Fruit fly (Drosophila melanogaster) whole organism, adult: Measurements from ENCODE around the gene xit.

Source experiments
- CG11617 ChIP-seq: fragments of 200-800 bp; sonication (Bioruptor generic); optimal IDR thresholded peaks from 2 replicates; lab custom pipeline; 2017; ENCODE audit warnings: mild to moderate bottlenecking, missing biosample characterization, missing genetic modification reagents, missing genetic modification characterization
- CG12768 ChIP-seq: fragments of 200-800 bp; sonication (Bioruptor generic); optimal IDR thresholded peaks from 2 replicates; lab custom pipeline; 2017; ENCODE audit warnings: missing biosample characterization, missing genetic modification characterization, mild to moderate bottlenecking, moderate library complexity, missing genetic modification reagents
- CG14711 ChIP-seq: fragments of 200-800 bp; sonication (Bioruptor generic); optimal IDR thresholded peaks from 2 replicates; lab custom pipeline; 2018; ENCODE audit warnings: missing biosample characterization, mild to moderate bottlenecking, missing genetic modification characterization, moderate library complexity
- CG1620 ChIP-seq: fragments of 200-800 bp; sonication (Bioruptor generic); optimal IDR thresholded peaks from 2 replicates; lab custom pipeline; 2016; ENCODE audit warnings: missing biosample characterization, missing genetic modification characterization
- CG33017 ChIP-seq: fragments of 200-800 bp; sonication (Bioruptor generic); optimal IDR thresholded peaks from 2 replicates; lab custom pipeline; 2018; ENCODE audit warnings: missing biosample characterization, mild to moderate bottlenecking, missing genetic modification characterization, moderate library complexity
- CG5204 ChIP-seq: fragments of 200-800 bp; sonication (Bioruptor generic); optimal IDR thresholded peaks from 2 replicates; lab custom pipeline; 2016; ENCODE audit warnings: missing biosample characterization, missing genetic modification characterization
- CG7045 ChIP-seq: fragments of 200-800 bp; sonication (Bioruptor generic); optimal IDR thresholded peaks from 2 replicates; lab custom pipeline; 2017; ENCODE audit warnings: missing biosample characterization, mild to moderate bottlenecking, missing genetic modification characterization
- CG7101 ChIP-seq: fragments of 200-800 bp; sonication (Bioruptor generic); optimal IDR thresholded peaks from 2 replicates; lab custom pipeline; 2018; ENCODE audit warnings: missing biosample characterization, mild to moderate bottlenecking, missing genetic modification characterization, moderate library complexity
- Clk ChIP-seq: fragments of 200-800 bp; sonication (Bioruptor generic); optimal IDR thresholded peaks from 2 replicates; lab custom pipeline; 2017; ENCODE audit warnings: missing biosample characterization, missing genetic modification characterization
- Crg-1 ChIP-seq: fragments of 200-800 bp; sonication (Bioruptor generic); optimal IDR thresholded peaks from 2 replicates; lab custom pipeline; 2016; ENCODE audit warnings: missing biosample characterization, missing genetic modification characterization
- Hr96 ChIP-seq: fragments of 200-800 bp; sonication (Bioruptor generic); optimal IDR thresholded peaks from 2 replicates; lab custom pipeline; 2016; ENCODE audit warnings: missing biosample characterization, missing genetic modification characterization
- Mnt ChIP-seq: fragments of 200-800 bp; sonication (Bioruptor generic); optimal IDR thresholded peaks from 2 replicates; lab custom pipeline; 2016; ENCODE audit warnings: missing biosample characterization, mild to moderate bottlenecking, missing genetic modification characterization
- bab1 ChIP-seq: fragments of 200-800 bp; sonication (Bioruptor generic); optimal IDR thresholded peaks from 3 replicates; lab custom pipeline; 2019; ENCODE audit warnings: missing biosample characterization, mild to moderate bottlenecking, missing genetic modification characterization, moderate library complexity
- cic ChIP-seq: fragments of 200-800 bp; sonication (Bioruptor generic); optimal IDR thresholded peaks from 2 replicates; lab custom pipeline; 2017; ENCODE audit warnings: missing biosample characterization, mild to moderate bottlenecking, missing genetic modification characterization, moderate library complexity
- cnc ChIP-seq, 2 experiments: fragments of >200 bp; optimal IDR thresholded peaks; 2 replicates each; lab custom pipeline; 2017
- kay ChIP-seq: fragments of 200-800 bp; sonication (Bioruptor generic); peaks from one replicate; lab custom pipeline; 2016; ENCODE audit warnings: missing biosample characterization, missing genetic modification characterization, borderline replicate concordance
- ovo ChIP-seq: fragments of 200-800 bp; sonication (Bioruptor generic); optimal IDR thresholded peaks from 2 replicates; lab custom pipeline; 2016; ENCODE audit warnings: missing biosample characterization, missing genetic modification characterization
- pad ChIP-seq: fragments of 200-800 bp; sonication (Bioruptor generic); optimal IDR thresholded peaks from 3 replicates; lab custom pipeline; 2017; ENCODE audit warnings: missing biosample characterization, missing genetic modification characterization, mild to moderate bottlenecking, moderate library complexity, missing genetic modification reagents
- tj ChIP-seq: fragments of 200-800 bp; sonication (Bioruptor generic); optimal IDR thresholded peaks from 3 replicates; lab custom pipeline; 2017; ENCODE audit warnings: missing biosample characterization, mild to moderate bottlenecking, missing genetic modification characterization, moderate library complexity
- toe ChIP-seq: fragments of 200-800 bp; sonication (Bioruptor generic); optimal IDR thresholded peaks from 2 replicates; lab custom pipeline; 2016; ENCODE audit warnings: missing biosample characterization, missing genetic modification characterization

The xit gene

dm6 chrX:6820703-6821102 lies at the start of gene xit, which contains the start of gene Nf-YC:
Gene xit, plus strand, starts transcription at chrX:6821016.
Gene Nf-YC, minus strand, starts transcription at chrX:6820919.
- TF ChIP-seq bab1 (peak; percentile 59), Mnt (GFP tag; lab: Kevin White, UChicago) (peak; percentile 66), ovo (GFP tag; lab: Kevin White, UChicago) (no peak), tj (GFP tag; lab: Kevin White, UChicago) (peak; percentile 9), CG7101 (peak; percentile 12), cnc (optimal IDR thresholded peaks at IDR 0.05; lab: Kevin White, UChicago) (no peak), cic (GFP tag; lab: Kevin White, UChicago) (peak; percentile 9), CG11617 (GFP tag; lab: Kevin White, UChicago) (no peak), CG5204 (no peak), CG12768 (GFP tag; lab: Kevin White, UChicago) (no peak), CG1620 (no peak), CG33017 (tag; lab: Kevin White, UChicago) (no peak)

dm6 chrX:6775622-6776021 lies 45.2 kb upstream of the xit start:
- TF ChIP-seq CG1620 (no peak), CG7045 (no peak), CG11617 (GFP tag; lab: Kevin White, UChicago) (no peak), CG33017 (tag; lab: Kevin White, UChicago) (no peak), CG5204 (no peak), CG14711 (tag; lab: Kevin White, UChicago) (no peak), toe (GFP tag; lab: Kevin White, UChicago) (no peak), ovo (GFP tag; lab: Kevin White, UChicago) (no peak), pad (no peak), tj (GFP tag; lab: Kevin White, UChicago) (no peak), Hr96 (GFP tag; lab: Kevin White, UChicago) (no peak), cic (GFP tag; lab: Kevin White, UChicago) (no peak)

dm6 chrX:6776274-6776673 lies 44.5 kb upstream of the xit start:
- no peak for TF ChIP-seq ovo (GFP tag; lab: Kevin White, UChicago)
- no peak for TF ChIP-seq Mnt (GFP tag; lab: Kevin White, UChicago)
- TF ChIP-seq tj (GFP tag; lab: Kevin White, UChicago), result no peak
- no peak for TF ChIP-seq CG12768 (GFP tag; lab: Kevin White, UChicago)
- no peak for TF ChIP-seq pad

dm6 chrX:6776934-6777333 lies 43.9 kb upstream of the xit start:
- no peak for TF ChIP-seq tj (GFP tag; lab: Kevin White, UChicago)
- TF ChIP-seq kay (GFP tag; lab: Kevin White, UChicago), result no peak
- TF ChIP-seq CG7101, result no peak
- TF ChIP-seq ovo (GFP tag; lab: Kevin White, UChicago), result no peak
- no peak for TF ChIP-seq bab1
- no peak for TF ChIP-seq cnc (optimal IDR thresholded peaks at IDR 0.05; lab: Kevin White, UChicago)

dm6 chrX:6777394-6777793 lies 43.4 kb upstream of the xit start:
- TF ChIP-seq CG5204, result no peak

dm6 chrX:6778068-6778467 lies 42.7 kb upstream of the xit start:
- TF ChIP-seq CG7045, result no peak
- no peak for TF ChIP-seq tj (GFP tag; lab: Kevin White, UChicago)
- no peak for TF ChIP-seq CG11617 (GFP tag; lab: Kevin White, UChicago)

- TF ChIP-seq toe (GFP tag; lab: Kevin White, UChicago) (no peak), tj (GFP tag; lab: Kevin White, UChicago) (no peak)
Measured at dm6 chrX:6778780-6779179, 42.0 kb upstream of the xit start.

dm6 chrX:6779609-6780139 lies 41.1 kb upstream of the xit start, which contains the start of gene shf:
Gene shf, minus strand, starts transcription at chrX:6779659.
- TF ChIP-seq CG14711 (tag; lab: Kevin White, UChicago) (no peak), CG11617 (GFP tag; lab: Kevin White, UChicago) (peak; percentile 18)

dm6 chrX:6790944-6791343 lies 29.9 kb upstream of the xit start:
- TF ChIP-seq CG5204 (no peak), ovo (GFP tag; lab: Kevin White, UChicago) (no peak), cnc (optimal IDR thresholded peaks at IDR 0.05; lab: Kevin White, UChicago) (no peak), CG12768 (GFP tag; lab: Kevin White, UChicago) (no peak), bab1 (no peak), CG11617 (GFP tag; lab: Kevin White, UChicago) (no peak), cic (GFP tag; lab: Kevin White, UChicago) (no peak), kay (GFP tag; lab: Kevin White, UChicago) (no peak), toe (GFP tag; lab: Kevin White, UChicago) (no peak), CG1620 (no peak), Clk (GFP tag; lab: Kevin White, UChicago) (no peak), Hr96 (GFP tag; lab: Kevin White, UChicago) (no peak), tj (GFP tag; lab: Kevin White, UChicago) (no peak), CG7101 (no peak), Crg-1 (GFP tag; lab: Kevin White, UChicago) (no peak)
